Fruit fly (Drosophila melanogaster): ENCODE measurements around the gene Uxt.

Gene Uxt

DNA sequence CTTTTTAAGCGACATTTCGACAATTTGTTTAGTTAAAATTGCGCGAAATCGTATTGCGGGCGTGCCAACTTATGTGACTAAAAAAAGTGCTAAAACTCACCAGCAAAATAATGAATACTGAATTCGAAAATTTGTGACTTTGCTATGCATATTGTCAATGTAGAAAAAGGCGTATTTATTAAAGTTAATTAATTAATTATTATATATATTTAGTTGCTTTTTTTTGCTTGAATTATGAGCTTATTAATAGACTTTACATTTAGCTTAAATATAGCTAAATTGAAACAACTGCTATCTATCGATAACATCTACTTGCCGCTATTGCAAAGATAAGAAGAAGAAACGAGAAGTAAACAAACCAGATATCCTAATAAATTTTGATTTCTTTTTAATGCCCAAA lies at the start of gene Uxt, which contains the start of gene PolD3:
TSS of gene Uxt (plus strand) at position 333 of the 400 bp plus-strand sequence.
TSS of gene PolD3 (minus strand) at position 56 of the 400 bp plus-strand sequence.
- TF ChIP-seq Myc (optimal IDR thresholded peaks at IDR 0.05) (peak; percentile 56), woc (GFP tag; optimal IDR thresholded peaks at IDR 0.05) (peak; percentile 13), sv (GFP tag; optimal IDR thresholded peaks at IDR 0.05) (no peak), N (GFP tag; optimal IDR thresholded peaks at IDR 0.05) (no peak)

DNA sequence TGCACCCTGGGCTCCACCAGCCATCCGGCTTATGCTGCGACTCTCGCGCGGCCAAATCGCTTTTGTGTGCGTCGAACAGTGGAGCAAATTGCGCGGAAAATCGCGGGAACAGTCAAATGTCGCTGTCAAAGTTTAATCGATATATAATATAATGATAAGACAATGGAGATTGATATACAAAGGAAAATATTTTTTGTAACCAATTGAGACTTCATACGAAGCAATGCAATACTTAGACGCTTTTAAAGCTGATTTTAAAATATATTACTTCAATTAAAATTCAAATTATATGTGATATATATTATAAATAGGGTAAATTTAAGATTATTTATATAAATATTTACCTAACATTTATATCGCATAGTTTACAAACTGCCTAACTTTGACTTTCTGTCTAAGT lies 44.9 kb upstream of the Uxt start:
- no peak for TF ChIP-seq sage (GFP tag; optimal IDR thresholded peaks at IDR 0.05)
- TF ChIP-seq dmrt93B (GFP tag; optimal IDR thresholded peaks at IDR 0.05): peak; percentile 9
- TF ChIP-seq Myc (optimal IDR thresholded peaks at IDR 0.05): no peak
- TF ChIP-seq foxo (GFP tag; optimal IDR thresholded peaks at IDR 0.05): peak in 1 of 2 experiments; percentile 8
- TF ChIP-seq CG32264 (GFP tag; optimal IDR thresholded peaks at IDR 0.05): no peak
- TF ChIP-seq HLH106 (tag; optimal IDR thresholded peaks at IDR 0.05): no peak
- no peak for TF ChIP-seq tai (GFP tag; optimal IDR thresholded peaks at IDR 0.05)
- TF ChIP-seq rgr (GFP tag; optimal IDR thresholded peaks at IDR 0.05): no peak
- TF ChIP-seq ey (GFP tag; optimal IDR thresholded peaks at IDR 0.05): no peak
- no peak for TF ChIP-seq dl (GFP tag; optimal IDR thresholded peaks at IDR 0.05; ENCODE audit: insufficient read depth in 1 of 2, partially characterized antibody in 2 of 2)
- TF ChIP-seq psq (GFP tag; optimal IDR thresholded peaks at IDR 0.05): peak; percentile 5
- TF ChIP-seq woc (GFP tag; optimal IDR thresholded peaks at IDR 0.05): no peak
- no peak for TF ChIP-seq br (GFP tag; optimal IDR thresholded peaks at IDR 0.05)
- no peak for TF ChIP-seq Hr78 (GFP tag; optimal IDR thresholded peaks at IDR 0.05)
- TF ChIP-seq N (GFP tag; optimal IDR thresholded peaks at IDR 0.05): no peak

dm6 chr2L:15214922-15215321 lies 41.5 kb upstream of the Uxt start, which contains the start of gene CG43230:
Gene CG43230, plus strand, starts transcription at chr2L:15215222.
- TF ChIP-seq pan (optimal IDR thresholded peaks at IDR 0.05): no peak
- TF ChIP-seq Dif (GFP tag; optimal IDR thresholded peaks at IDR 0.05; ENCODE audit: partially characterized antibody): no peak
- no peak for TF ChIP-seq dsf (GFP tag; optimal IDR thresholded peaks at IDR 0.05; ENCODE audit: borderline replicate concordance)
- TF ChIP-seq Abd-B (GFP tag; optimal IDR thresholded peaks at IDR 0.05): no peak
- no peak for TF ChIP-seq Hnf4 (GFP tag; optimal IDR thresholded peaks at IDR 0.05)
- no peak for TF ChIP-seq OdsH (GFP tag; optimal IDR thresholded peaks at IDR 0.05)
- no peak for TF ChIP-seq ey (GFP tag; optimal IDR thresholded peaks at IDR 0.05)
- TF ChIP-seq N (GFP tag; optimal IDR thresholded peaks at IDR 0.05): no peak
- no peak for TF ChIP-seq Sp1 (GFP tag; optimal IDR thresholded peaks at IDR 0.05)
- no peak for TF ChIP-seq h (GFP tag; optimal IDR thresholded peaks at IDR 0.05)
- no peak for TF ChIP-seq HLH106 (tag; optimal IDR thresholded peaks at IDR 0.05)

DNA sequence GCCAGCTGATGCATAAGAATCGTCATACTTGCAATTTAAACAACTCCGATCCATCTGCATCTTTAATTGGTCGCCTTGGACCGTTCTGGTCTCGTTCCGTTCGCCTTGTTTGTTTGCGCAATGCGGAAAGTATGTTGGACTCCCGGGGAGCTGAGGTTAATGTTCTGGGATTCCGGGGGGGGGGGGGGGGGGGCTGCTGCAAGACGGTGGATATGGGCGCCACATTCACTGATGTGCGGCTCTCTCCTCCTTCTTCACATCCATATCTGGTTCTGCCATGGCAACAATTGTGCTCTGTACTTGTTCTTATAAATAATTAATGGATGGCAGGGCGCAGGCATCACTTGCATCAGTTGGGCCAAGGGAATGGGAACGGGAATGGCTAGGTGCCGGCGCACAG lies 13.0 kb upstream of the Uxt start:
- no peak for TF ChIP-seq Mio (GFP tag; optimal IDR thresholded peaks at IDR 0.05)
- no peak for TF ChIP-seq tai (GFP tag; optimal IDR thresholded peaks at IDR 0.05)
- no peak for TF ChIP-seq Hr83 (GFP tag; optimal IDR thresholded peaks at IDR 0.05; ENCODE audit: poor library complexity, severe bottlenecking)
- peak; percentile 83 for TF ChIP-seq Dfd (GFP tag; optimal IDR thresholded peaks at IDR 0.05)
- no peak for TF ChIP-seq Sp1 (GFP tag; optimal IDR thresholded peaks at IDR 0.05)
- no peak for TF ChIP-seq usp (GFP tag; optimal IDR thresholded peaks at IDR 0.05)

DNA sequence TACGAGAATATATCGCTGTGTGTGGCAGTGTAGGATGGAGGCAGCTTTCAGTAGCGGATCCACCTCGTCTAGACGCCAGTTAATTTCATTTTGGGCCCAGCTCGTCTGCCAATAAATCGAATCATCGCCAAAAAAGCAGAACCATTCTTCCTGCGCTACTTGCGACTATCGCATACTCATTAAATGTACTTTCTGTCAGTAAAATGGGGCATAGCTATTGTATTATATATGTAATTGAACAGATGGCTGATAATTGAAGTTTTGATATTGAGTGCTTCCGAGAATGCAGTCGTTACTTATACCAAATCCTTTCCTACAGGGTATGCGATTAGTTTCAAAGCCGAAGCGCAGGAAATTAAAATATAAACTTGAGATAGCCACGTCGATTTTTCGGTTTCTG lies 11.7 kb upstream of the Uxt start:
- TF ChIP-seq foxo (GFP tag; optimal IDR thresholded peaks at IDR 0.05) (no peak), usp (GFP tag; optimal IDR thresholded peaks at IDR 0.05) (no peak), Dif (GFP tag; optimal IDR thresholded peaks at IDR 0.05; ENCODE audit: partially characterized antibody) (no peak)

dm6 chr2L:15247614-15248013 lies 8.8 kb upstream of the Uxt start, which contains the start of gene ZnT35C:
Gene ZnT35C, minus strand, starts transcription at chr2L:15247714.
- TF ChIP-seq lola (GFP tag; optimal IDR thresholded peaks at IDR 0.05) (no peak), pan (optimal IDR thresholded peaks at IDR 0.05) (no peak), usp (GFP tag; optimal IDR thresholded peaks at IDR 0.05) (no peak), Abd-B (GFP tag; optimal IDR thresholded peaks at IDR 0.05) (no peak), br (GFP tag; optimal IDR thresholded peaks at IDR 0.05) (no peak), Rel (GFP tag; optimal IDR thresholded peaks at IDR 0.05) (no peak), Rel (tag; optimal IDR thresholded peaks at IDR 0.05) (no peak), ey (GFP tag; optimal IDR thresholded peaks at IDR 0.05) (no peak), dmrt93B (GFP tag; optimal IDR thresholded peaks at IDR 0.05) (no peak), CG32264 (GFP tag; optimal IDR thresholded peaks at IDR 0.05) (no peak), HLH106 (tag; optimal IDR thresholded peaks at IDR 0.05) (no peak), foxo (GFP tag; optimal IDR thresholded peaks at IDR 0.05) (no peak), Dfd (GFP tag; optimal IDR thresholded peaks at IDR 0.05) (no peak), jim (GFP tag; optimal IDR thresholded peaks at IDR 0.05) (no peak), dl (GFP tag; optimal IDR thresholded peaks at IDR 0.05; ENCODE audit: insufficient read depth in 1 of 2, partially characterized antibody in 2 of 2) (no peak), brk (GFP tag; optimal IDR thresholded peaks at IDR 0.05) (no peak), Myc (optimal IDR thresholded peaks at IDR 0.05) (no peak), Hr83 (GFP tag; optimal IDR thresholded peaks at IDR 0.05; ENCODE audit: poor library complexity, severe bottlenecking) (no peak), h (GFP tag; optimal IDR thresholded peaks at IDR 0.05) (no peak), Hr78 (GFP tag; optimal IDR thresholded peaks at IDR 0.05) (no peak), Mio (GFP tag; optimal IDR thresholded peaks at IDR 0.05) (no peak)

Data from whole organism, wandering third instar larva.